Fruit fly (Drosophila melanogaster): ENCODE measurements around the gene msi.

- TF ChIP-seq CG10274 (GFP tag; optimal IDR thresholded peaks at IDR 0.05) (no peak), peb (GFP tag; IDR thresholded peaks at IDR 0.05) (no peak), CG6254 (GFP tag; optimal IDR thresholded peaks at IDR 0.05) (no peak)
These were observed 102.2 kb downstream of the msi start, which contains the start of gene CG5071 for dm6 chr3R:25618114-25618513.
